Fruit fly (Drosophila melanogaster): ENCODE data around the gene Coq4.

The Coq4 gene

dm6 chr3L:17432947-17433346, 474 bp downstream of the Coq4 start, which contains the start of gene frc (continued):
- TF ChIP-seq gfzf (GFP tag; optimal IDR thresholded peaks at IDR 0.05) (peak; percentile 82), corto (GFP tag; optimal IDR thresholded peaks at IDR 0.05) (no peak), CG6175 (GFP tag; IDR thresholded peaks at IDR 0.05) (no peak), CG13287 (GFP tag; IDR thresholded peaks at IDR 0.05; ENCODE audit: partially characterized antibody) (0 out of 2 replicates have a peak, but pooled peaks have one; percentile 6), Oli (tag; optimal IDR thresholded peaks at IDR 0.05) (no peak), CG13424 (tag; optimal IDR thresholded peaks at IDR 0.05) (no peak), Ravus (GFP tag; IDR thresholded peaks at IDR 0.05) (no peak), CG2712 (tag; optimal IDR thresholded peaks at IDR 0.05) (no peak), pzg (GFP tag; optimal IDR thresholded peaks at IDR 0.05) (peak; percentile 56), ash1 (GFP tag; optimal IDR thresholded peaks at IDR 0.05) (no peak), vvl (GFP tag; IDR thresholded peaks at IDR 0.05) (peak; percentile 53), CTCF (GFP tag; optimal IDR thresholded peaks at IDR 0.05) (no peak), CG2875 (GFP tag; optimal IDR thresholded peaks at IDR 0.05) (no peak), Opbp (GFP tag; IDR thresholded peaks at IDR 0.05; ENCODE audit: partially characterized antibody) (0 out of 3 replicates have a peak, but pooled peaks have one; percentile 42), Lim3 (GFP tag; IDR thresholded peaks at IDR 0.05) (no peak), Dll (GFP tag; IDR thresholded peaks at IDR 0.05; ENCODE audit: partially characterized antibody) (no peak), CG9609 (GFP tag; optimal IDR thresholded peaks at IDR 0.05) (no peak), CG15514 (GFP tag; optimal IDR thresholded peaks at IDR 0.05) (peak; percentile 35), CG14710 (tag; optimal IDR thresholded peaks at IDR 0.05) (no peak), Med (GFP tag) (peak; percentile 73), hkb (optimal IDR thresholded peaks at IDR 0.05) (no peak), hkb (GFP tag; IDR thresholded peaks at IDR 0.05) (no peak), ind (GFP tag; optimal IDR thresholded peaks at IDR 0.05) (no peak), CG1024 (GFP tag; IDR thresholded peaks at IDR 0.05) (no peak), CG11247 (GFP tag; IDR thresholded peaks at IDR 0.05) (no peak), amos (GFP tag; IDR thresholded peaks at IDR 0.05; ENCODE audit: partially characterized antibody) (0 out of 2 replicates have a peak, but pooled peaks have one; percentile 26), Taf1 (GFP tag; IDR thresholded peaks at IDR 0.05) (no peak), CG17912 (GFP tag; optimal IDR thresholded peaks at IDR 0.05) (no peak), sens (GFP tag) (no peak), CG9817 (tag; optimal IDR thresholded peaks at IDR 0.05) (no peak), Dip2 (GFP tag; IDR thresholded peaks at IDR 0.05) (no peak), Blimp-1 (GFP tag; optimal IDR thresholded peaks at IDR 0.05) (no peak), Ada2b (GFP tag; IDR thresholded peaks at IDR 0.05) (no peak), H2.0 (GFP tag; IDR thresholded peaks at IDR 0.05) (no peak), Antp (GFP tag; optimal IDR thresholded peaks at IDR 0.05) (no peak), Awh (GFP tag; IDR thresholded peaks at IDR 0.05) (no peak), phol (tag; optimal IDR thresholded peaks at IDR 0.05) (no peak), CG12769 (tag; optimal IDR thresholded peaks at IDR 0.05) (peak; percentile 89), eyg (GFP tag; optimal IDR thresholded peaks at IDR 0.05) (no peak), CG4617 (GFP tag; optimal IDR thresholded peaks at IDR 0.05; ENCODE audit: borderline replicate concordance) (peak; percentile 40), crol (GFP tag; IDR thresholded peaks at IDR 0.05) (0 out of 2 replicates have a peak, but pooled peaks have one; percentile 6), ranshi (GFP tag; IDR thresholded peaks at IDR 0.05) (peak; percentile 7; the same call in 1 of the 2 replicates), repo (GFP tag; optimal IDR thresholded peaks at IDR 0.05) (no peak), caup (GFP tag; optimal IDR thresholded peaks at IDR 0.05; ENCODE audit: severe bottlenecking) (no peak), Ets97D (GFP tag; optimal IDR thresholded peaks at IDR 0.05) (no peak), sisA (GFP tag; IDR thresholded peaks at IDR 0.05) (no peak), Dbx (GFP tag; IDR thresholded peaks at IDR 0.05) (peak; percentile 39; the same call in 1 of the 3 replicates), sug (tag; optimal IDR thresholded peaks at IDR 0.05) (no peak), CG6689 (GFP tag; IDR thresholded peaks at IDR 0.05) (no peak), Deaf1 (tag; optimal IDR thresholded peaks at IDR 0.05) (peak; percentile 18), CG2116 (GFP tag; optimal IDR thresholded peaks at IDR 0.05) (no peak), CG1647 (GFP tag; optimal IDR thresholded peaks at IDR 0.05) (no peak)
